Worm (Caenorhabditis elegans) whole organism, late embryonic: ENCODE measurements around the gene C33H5.13.

Experiments used
- C08G9.2 ChIP-seq: sonication (generic microtip); optimal IDR thresholded peaks from 2 replicates; lab custom pipeline; 2016; ENCODE audit warnings: mild to moderate bottlenecking, missing genetic modification characterization, moderate library complexity, missing compliant biosample characterization
- F13H6.1 ChIP-seq: sonication (generic microtip); optimal IDR thresholded peaks from 2 replicates; lab custom pipeline; 2016; ENCODE audit warnings: missing genetic modification characterization, missing compliant biosample characterization
- K02D7.2 ChIP-seq: sonication (generic microtip); optimal IDR thresholded peaks from 2 replicates; lab custom pipeline; 2017; ENCODE audit warnings: mild to moderate bottlenecking, missing genetic modification characterization, missing compliant biosample characterization
- T23F11.4 ChIP-seq: fragments of 200-800 bp; sonication (Bioruptor generic); optimal IDR thresholded peaks from 2 replicates; lab custom pipeline; 2018; ENCODE audit warnings: mild to moderate bottlenecking, missing genetic modification characterization, missing compliant biosample characterization
- Y22D7AL.16 ChIP-seq: sonication (generic microtip); optimal IDR thresholded peaks from 2 replicates; lab custom pipeline; 2016; ENCODE audit warnings: missing genetic modification characterization, missing compliant biosample characterization
- ahr-1 ChIP-seq: sonication (generic microtip); optimal IDR thresholded peaks from 2 replicates; lab custom pipeline; 2016; ENCODE audit warnings: missing genetic modification characterization, missing compliant biosample characterization
- ama-1 ChIP-seq: fragments of 150-350 bp; optimal IDR thresholded peaks from 2 replicates; lab custom pipeline; 2014
- ceh-19 ChIP-seq: fragments of 200-800 bp; sonication (Bioruptor generic); optimal IDR thresholded peaks from 2 replicates; lab custom pipeline; 2018; ENCODE audit warnings: mild to moderate bottlenecking, missing genetic modification characterization, missing compliant biosample characterization
- ceh-2 ChIP-seq: sonication (generic microtip); optimal IDR thresholded peaks from 2 replicates; lab custom pipeline; 2016; ENCODE audit warnings: missing genotype, missing genetic modification characterization, missing compliant biosample characterization
- ceh-22 ChIP-seq: sonication (generic microtip); optimal IDR thresholded peaks from 2 replicates; lab custom pipeline; 2017; ENCODE audit warnings: missing biosample characterization, missing genetic modification characterization
- ceh-24 ChIP-seq: sonication (generic microtip); optimal IDR thresholded peaks from 2 replicates; lab custom pipeline; 2016; ENCODE audit warnings: mild to moderate bottlenecking, missing genetic modification characterization, missing compliant biosample characterization
- ceh-34 ChIP-seq: sonication (generic microtip); optimal IDR thresholded peaks from 2 replicates; lab custom pipeline; 2016; ENCODE audit warnings: mild to moderate bottlenecking, missing genetic modification characterization, missing compliant biosample characterization
- ceh-45 ChIP-seq: fragments of 200-800 bp; sonication (Bioruptor generic); IDR thresholded peaks from 2 replicates; pipeline ENCODE4 v1.3.6; 2022; ENCODE audit warnings: missing genetic modification reagents, missing genetic modification characterization, missing compliant biosample characterization
- ceh-48 ChIP-seq: sonication (generic microtip); optimal IDR thresholded peaks from 2 replicates; lab custom pipeline; 2016; ENCODE audit warnings: missing genetic modification characterization, inconsistent platforms, missing compliant biosample characterization
- ceh-9 ChIP-seq: sonication (generic microtip); optimal IDR thresholded peaks from 2 replicates; lab custom pipeline; 2016; ENCODE audit warnings: mild to moderate bottlenecking, missing genetic modification characterization, inconsistent platforms, missing compliant biosample characterization
- che-1 ChIP-seq: sonication (generic microtip); optimal IDR thresholded peaks from 2 replicates; lab custom pipeline; 2016; ENCODE audit warnings: mild to moderate bottlenecking, missing genetic modification characterization, missing compliant biosample characterization
- elt-2 ChIP-seq: sonication (generic microtip); optimal IDR thresholded peaks from 2 replicates; lab custom pipeline; 2016; ENCODE audit warnings: missing genetic modification reagents, missing genetic modification characterization, missing compliant biosample characterization
- elt-4 ChIP-seq: sonication (generic microtip); optimal IDR thresholded peaks from 2 replicates; lab custom pipeline; 2016; ENCODE audit warnings: missing genetic modification characterization, missing compliant biosample characterization
- ets-4 ChIP-seq: sonication (generic microtip); optimal IDR thresholded peaks from 2 replicates; lab custom pipeline; 2016; ENCODE audit warnings: missing genetic modification characterization, missing compliant biosample characterization
- eyg-1 ChIP-seq: sonication (generic microtip); optimal IDR thresholded peaks from 2 replicates; lab custom pipeline; 2016; ENCODE audit warnings: missing genotype, missing genetic modification characterization, missing compliant biosample characterization
- fax-1 ChIP-seq: sonication (generic microtip); optimal IDR thresholded peaks from 2 replicates; lab custom pipeline; 2016; ENCODE audit warnings: missing genotype, missing genetic modification characterization, missing compliant biosample characterization
- fkh-6 ChIP-seq: sonication (generic microtip); optimal IDR thresholded peaks from 2 replicates; lab custom pipeline; 2016; ENCODE audit warnings: missing genetic modification characterization, missing compliant biosample characterization
- hlh-30 ChIP-seq: sonication (generic microtip); optimal IDR thresholded peaks from 2 replicates; lab custom pipeline; 2017; ENCODE audit warnings: antibody characterized with exemption, missing genetic modification characterization, missing compliant biosample characterization; ENCODE audit not compliant: insufficient read depth
- lim-6 ChIP-seq: sonication (generic microtip); optimal IDR thresholded peaks from 2 replicates; lab custom pipeline; 2016; ENCODE audit warnings: missing genetic modification characterization, missing compliant biosample characterization
- nhr-11 ChIP-seq: fragments of 150-350 bp; optimal IDR thresholded peaks from 2 replicates; lab custom pipeline; 2014; ENCODE audit warnings: missing biosample characterization, missing genetic modification characterization
- nhr-232 ChIP-seq: sonication (generic microtip); optimal IDR thresholded peaks from 2 replicates; lab custom pipeline; 2016; ENCODE audit warnings: missing genetic modification characterization, missing compliant biosample characterization
- pag-3 ChIP-seq: sonication (generic microtip); optimal IDR thresholded peaks from 2 replicates; lab custom pipeline; 2016; ENCODE audit warnings: missing compliant biosample characterization, missing genetic modification characterization, borderline replicate concordance
- pha-4 ChIP-seq: fragments of 150-350 bp; optimal IDR thresholded peaks from 2 replicates; lab custom pipeline; 2018; ENCODE audit warnings: missing biosample characterization, missing genetic modification reagents, missing genetic modification characterization
- pqm-1 ChIP-seq: sonication (generic microtip); optimal IDR thresholded peaks from 2 replicates; lab custom pipeline; 2016; ENCODE audit warnings: missing genetic modification characterization, missing compliant biosample characterization
- sdc-2 ChIP-seq: sonication (generic microtip); optimal IDR thresholded peaks from 2 replicates; lab custom pipeline; 2016; ENCODE audit warnings: missing genotype, missing genetic modification characterization, missing compliant biosample characterization
- syd-9 ChIP-seq: sonication (generic microtip); optimal IDR thresholded peaks from 2 replicates; lab custom pipeline; 2016; ENCODE audit warnings: mild to moderate bottlenecking, missing genetic modification characterization, moderate library complexity, missing compliant biosample characterization
- ttx-3 ChIP-seq: sonication (generic microtip); optimal IDR thresholded peaks from 2 replicates; lab custom pipeline; 2016; ENCODE audit warnings: missing genetic modification reagents, missing genetic modification characterization, missing compliant biosample characterization
- unc-42 ChIP-seq: sonication (generic microtip); optimal IDR thresholded peaks from 2 replicates; lab custom pipeline; 2016; ENCODE audit warnings: missing genotype, missing genetic modification characterization, missing compliant biosample characterization
- unc-55 ChIP-seq: sonication (generic microtip); optimal IDR thresholded peaks from 2 replicates; lab custom pipeline; 2017; ENCODE audit warnings: missing biosample characterization, missing genetic modification reagents, missing genetic modification characterization
- zip-5 ChIP-seq: sonication (generic microtip); optimal IDR thresholded peaks from 2 replicates; lab custom pipeline; 2016; ENCODE audit warnings: missing genetic modification characterization, missing compliant biosample characterization

Gene C33H5.13

DNA sequence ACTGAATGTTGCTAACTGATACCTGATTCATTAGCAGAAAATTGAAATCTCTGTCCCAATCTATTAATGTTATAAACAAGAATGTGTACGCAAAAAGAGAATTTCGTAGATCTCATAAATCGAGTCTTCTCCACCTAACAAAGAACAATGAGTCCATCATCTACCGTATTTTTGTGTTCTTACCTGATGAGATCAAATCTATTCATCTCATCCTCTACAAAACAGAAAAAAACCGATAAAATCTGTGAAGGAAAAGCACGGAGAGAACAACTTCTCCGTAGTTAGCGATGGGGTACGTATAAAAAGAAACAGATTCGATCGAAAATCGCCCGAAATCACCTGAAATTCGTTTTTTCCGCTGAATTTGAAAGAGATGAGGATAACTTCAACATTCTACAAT, 16.5 kb upstream of the C33H5.13 start, which contains the start of gene C33H5.1:
Gene C33H5.1, plus strand, starts transcription at position 330 of the 400 bp plus-strand sequence.
- TF ChIP-seq elt-4 (tag; lab: Kevin White, UChicago), result no peak
- no peak for TF ChIP-seq hlh-30
- no peak for TF ChIP-seq syd-9

DNA sequence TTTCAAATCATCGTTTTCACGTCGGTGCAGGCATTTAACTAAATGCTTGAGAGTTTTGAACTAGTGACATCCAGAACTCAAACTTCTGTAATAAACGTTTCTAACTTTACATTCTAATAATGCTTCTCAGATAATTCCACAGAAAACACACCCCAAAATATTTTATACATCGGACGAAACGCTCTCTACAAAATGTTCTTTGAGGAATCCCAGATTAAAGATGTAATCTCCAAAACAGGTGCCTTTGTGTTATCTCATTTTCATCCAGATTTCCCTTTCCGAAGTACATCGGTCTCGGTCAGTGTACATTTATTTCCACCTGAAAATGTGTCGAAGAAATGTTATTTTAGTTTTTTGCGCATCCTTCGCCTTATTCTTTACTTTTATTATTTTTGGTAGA, 12.7 kb upstream of the C33H5.13 start, which contains the start of gene C33H5.2:
Gene C33H5.2, plus strand, starts transcription at position 301 of the 400 bp plus-strand sequence.
- TF ChIP-seq ceh-22 (tag; lab: Kevin White, UChicago) (no peak), F13H6.1 (no peak), ama-1 (lab: Kevin White, UChicago) (no peak), ets-4 (tag; lab: Kevin White, UChicago) (no peak), pha-4 (tag; lab: Kevin White, UChicago) (no peak), fax-1 (tag; lab: Kevin White, UChicago) (no peak), T23F11.4 (GFP tag; lab: Kevin White, UChicago) (no peak), fkh-6 (tag; lab: Kevin White, UChicago) (no peak), eyg-1 (tag; lab: Kevin White, UChicago) (no peak), nhr-11 (tag; lab: Kevin White, UChicago) (no peak), nhr-232 (tag; lab: Kevin White, UChicago) (no peak)

DNA sequence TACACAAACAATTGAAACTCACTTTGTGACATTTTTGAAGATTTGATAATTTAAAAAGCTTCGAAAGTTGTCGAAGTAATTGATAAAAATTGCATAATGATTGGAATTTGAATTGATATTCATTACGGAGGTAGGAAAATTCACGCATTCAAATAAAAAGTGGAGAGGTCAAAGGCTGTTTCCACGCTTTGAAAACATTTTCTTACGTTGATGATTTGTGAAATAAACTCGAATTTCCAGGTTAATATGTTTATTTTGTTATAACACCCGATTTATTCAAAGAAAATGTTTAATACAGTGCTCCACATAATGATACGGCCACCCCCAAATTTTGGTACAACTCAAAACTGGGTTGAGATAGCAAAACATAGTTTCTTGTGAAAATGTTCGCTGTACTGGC, 11.2 kb upstream of the C33H5.13 start, which contains the start of gene C33H5.16:
Gene C33H5.16, minus strand, starts transcription at position 101 of the 400 bp plus-strand sequence.
- no peak for TF ChIP-seq unc-42 (tag; lab: Kevin White, UChicago)
- TF ChIP-seq, all 69 proteins: peak for 0

DNA sequence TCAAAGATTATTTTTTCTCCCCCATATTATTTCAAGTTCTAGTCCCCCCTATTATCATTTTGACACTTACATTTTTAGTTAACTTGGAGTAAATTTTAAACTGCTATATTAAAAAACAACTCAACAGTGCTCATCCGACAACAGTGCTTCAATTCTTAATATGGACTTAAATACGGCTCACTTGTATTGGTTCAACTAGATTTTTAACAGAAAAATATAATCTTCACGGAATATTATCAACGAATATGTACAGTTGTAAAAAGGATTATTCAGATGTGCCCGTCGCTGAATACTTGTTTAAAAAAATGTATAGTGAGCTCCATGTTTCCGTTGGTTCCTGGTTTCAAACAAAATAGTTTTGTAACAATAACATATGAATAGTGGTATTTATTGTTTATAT, 8.3 kb upstream of the C33H5.13 start:
- TF ChIP-seq elt-2 (tag; lab: Kevin White, UChicago) (no peak), T23F11.4 (GFP tag; lab: Kevin White, UChicago) (no peak), ceh-19 (GFP tag; lab: Kevin White, UChicago) (no peak), F13H6.1 (no peak), K02D7.2 (tag; lab: Kevin White, UChicago) (no peak)
- TF ChIP-seq, all 69 proteins: peak for 0

DNA sequence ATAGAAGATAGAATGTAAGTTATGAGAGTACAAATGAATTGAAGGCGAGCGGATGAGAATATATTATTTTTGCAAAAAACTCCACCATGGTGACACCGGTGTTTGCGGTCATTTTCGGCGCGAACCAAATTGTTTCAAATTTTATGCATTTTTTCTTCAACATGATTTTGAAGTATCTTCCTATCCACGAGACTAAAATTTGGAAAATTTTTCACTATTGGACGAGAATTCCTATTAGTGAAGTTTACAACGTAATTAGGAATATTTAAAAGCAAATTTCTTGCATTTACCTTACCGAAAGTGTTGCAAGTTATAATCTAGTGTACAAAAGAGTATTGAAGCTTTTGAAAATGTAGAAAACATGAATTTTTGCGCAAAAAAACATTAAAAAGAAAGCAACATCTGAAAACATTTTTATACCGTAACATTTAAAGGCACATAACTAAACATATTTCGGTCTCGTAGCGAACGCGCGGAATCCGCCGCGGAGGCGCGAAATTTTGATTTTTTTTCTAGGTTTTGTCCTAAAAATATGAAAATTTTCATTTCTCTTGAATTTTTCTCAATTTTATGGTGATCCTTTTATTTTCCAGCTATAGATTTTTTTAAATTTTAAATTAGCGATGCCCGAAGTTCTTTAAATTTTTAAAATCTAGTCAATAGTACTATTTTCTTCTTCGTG, 4.5 kb upstream of the C33H5.13 start, which contains the start of gene sgo-1:
Gene sgo-1, minus strand, starts transcription at position 51 of the 682 bp plus-strand sequence.
- TF ChIP-seq pqm-1 (tag; lab: Kevin White, UChicago) (no peak), ceh-22 (tag; lab: Kevin White, UChicago) (no peak), sdc-2 (tag; lab: Kevin White, UChicago) (no peak), C08G9.2 (tag; lab: Kevin White, UChicago) (no peak)

DNA sequence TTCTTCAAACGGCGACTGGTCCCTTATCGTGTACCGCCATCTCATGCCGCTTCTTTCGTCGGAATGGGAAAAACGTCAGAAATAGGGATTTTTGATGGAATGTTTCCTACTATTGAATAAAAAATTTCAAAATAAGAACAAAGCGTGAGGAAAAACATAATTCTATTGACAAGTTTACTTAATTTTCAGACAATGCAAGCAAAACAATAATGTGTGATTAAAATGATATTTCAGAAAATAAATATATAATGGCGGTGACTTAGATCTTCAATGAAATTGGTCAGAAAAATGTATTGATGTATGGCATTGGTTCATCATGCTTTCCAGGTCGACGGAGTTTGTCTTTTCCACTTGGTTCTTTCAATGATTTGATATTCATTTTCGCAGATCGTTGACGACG, 2.6 kb upstream of the C33H5.13 start, which contains the start of gene ntp-1:
Gene ntp-1, minus strand, starts transcription at position 101 of the 400 bp plus-strand sequence.
- TF ChIP-seq ceh-2 (tag; lab: Kevin White, UChicago) (no peak), ahr-1 (no peak), elt-2 (tag; lab: Kevin White, UChicago) (no peak), F13H6.1 (no peak), lim-6 (tag; lab: Kevin White, UChicago) (no peak), unc-42 (tag; lab: Kevin White, UChicago) (no peak), ceh-22 (tag; lab: Kevin White, UChicago) (no peak), fkh-6 (tag; lab: Kevin White, UChicago) (no peak)

DNA sequence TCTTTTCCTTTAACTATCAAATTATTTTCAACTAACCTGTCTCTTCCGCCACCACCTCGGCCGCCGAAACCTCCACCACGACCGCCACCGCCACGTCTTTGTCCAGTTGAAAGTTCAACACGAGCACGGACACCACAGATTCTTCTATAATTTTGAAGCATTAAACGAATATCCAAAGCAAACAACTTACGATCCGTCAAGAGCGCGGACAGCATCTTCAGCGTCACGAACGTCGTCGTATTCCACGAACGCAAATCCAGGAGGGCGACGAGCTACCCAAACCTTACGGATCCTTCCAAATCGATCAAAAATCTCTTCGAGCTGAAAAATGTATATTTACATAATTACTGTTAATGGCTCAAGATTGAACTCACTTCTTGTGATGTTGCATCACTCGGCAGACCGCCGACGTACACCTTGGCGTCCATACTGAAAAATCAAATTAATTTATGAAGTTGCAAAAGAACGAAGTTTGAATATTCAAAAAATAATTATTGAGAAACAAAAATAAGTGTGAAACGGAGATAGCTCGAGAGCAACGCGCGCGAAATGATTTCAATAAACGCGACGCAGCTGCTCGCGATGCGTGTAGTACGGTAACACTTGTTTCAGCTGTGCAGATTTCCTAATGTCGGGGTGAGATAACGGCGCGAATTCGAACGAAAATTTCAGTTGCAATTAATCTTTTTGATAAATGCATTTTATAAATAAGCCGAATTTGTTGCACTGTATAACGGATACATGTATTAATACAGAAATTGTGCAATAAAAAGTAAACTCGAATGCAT, 1.1 kb downstream of the C33H5.13 start, which contains the start of gene rsp-6:
Gene rsp-6, minus strand, starts transcription at position 429 of the 788 bp plus-strand sequence.
- TF ChIP-seq che-1 (tag; lab: Kevin White, UChicago) (no peak), ceh-48 (peak; percentile 9), ceh-19 (GFP tag; lab: Kevin White, UChicago) (no peak), ceh-22 (tag; lab: Kevin White, UChicago) (no peak), hlh-30 (peak; percentile 25), ets-4 (tag; lab: Kevin White, UChicago) (no peak), pag-3 (tag; lab: Kevin White, UChicago) (no peak), elt-4 (tag; lab: Kevin White, UChicago) (no peak), lim-6 (tag; lab: Kevin White, UChicago) (no peak), Y22D7AL.16 (tag; lab: Kevin White, UChicago) (no peak), ceh-34 (tag; lab: Kevin White, UChicago) (peak; percentile 47), ceh-45 (no peak), unc-42 (tag; lab: Kevin White, UChicago) (peak; percentile 88), nhr-11 (tag; lab: Kevin White, UChicago) (no peak), ceh-24 (tag; lab: Kevin White, UChicago) (no peak), zip-5 (no peak), ttx-3 (tag; lab: Kevin White, UChicago) (no peak), ceh-9 (no peak), unc-55 (GFP tag; lab: Kevin White, UChicago) (peak; percentile 83), pqm-1 (tag; lab: Kevin White, UChicago) (no peak)
